Fruit fly (Drosophila melanogaster): ENCODE results near the gene CG3164.

Gene CG3164

DNA sequence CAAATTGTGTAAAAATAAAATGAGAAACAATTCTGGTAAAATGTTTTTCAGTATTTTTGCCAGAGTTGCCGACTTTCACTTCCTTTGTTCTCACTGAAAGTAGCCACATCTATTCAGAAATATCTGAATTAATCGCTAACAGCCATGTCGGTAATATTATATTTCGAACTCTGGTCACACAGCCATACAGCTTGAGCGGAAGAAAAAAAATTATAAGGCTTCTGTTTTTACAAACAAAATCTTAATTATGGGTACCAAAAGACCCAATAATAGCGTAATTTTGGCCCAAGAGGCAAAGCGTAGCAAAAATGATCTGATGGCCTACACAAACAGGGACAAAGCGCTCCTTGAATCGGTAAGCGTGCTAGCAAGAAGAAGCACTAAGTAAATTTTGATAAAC lies 25.4 kb upstream of the CG3164 start, which contains the start of gene CG3436 (continued):
- no peak for TF ChIP-seq lov (optimal IDR thresholded peaks at IDR 0.05)
- no peak for TF ChIP-seq lov (GFP tag; IDR thresholded peaks at IDR 0.05)
- no peak for TF ChIP-seq CrebB (tag; optimal IDR thresholded peaks at IDR 0.05)
- no peak for TF ChIP-seq al (GFP tag; IDR thresholded peaks at IDR 0.05)
- no peak for TF ChIP-seq Rfx (GFP tag; IDR thresholded peaks at IDR 0.05)
- TF ChIP-seq CG4360 (GFP tag; IDR thresholded peaks at IDR 0.05), result no peak
- TF ChIP-seq Six4 (GFP tag; optimal IDR thresholded peaks at IDR 0.05), result no peak
- TF ChIP-seq CG9727 (GFP tag; optimal IDR thresholded peaks at IDR 0.05), result no peak
- no peak for TF ChIP-seq onecut (GFP tag; IDR thresholded peaks at IDR 0.05)
- TF ChIP-seq dmrt99B (tag; optimal IDR thresholded peaks at IDR 0.05), result no peak
- TF ChIP-seq MBD-R2 (GFP tag; IDR thresholded peaks at IDR 0.05), result no peak
- peak; percentile 81; the same call in 2 of the 3 replicates for TF ChIP-seq CG7357 (GFP tag; IDR thresholded peaks at IDR 0.05)
- no peak for TF ChIP-seq ind (GFP tag; optimal IDR thresholded peaks at IDR 0.05)
- TF ChIP-seq CG13123 (GFP tag; optimal IDR thresholded peaks at IDR 0.05), result no peak
- no peak for TF ChIP-seq CG1233 (GFP tag; optimal IDR thresholded peaks at IDR 0.05)
- TF ChIP-seq ash1 (GFP tag; optimal IDR thresholded peaks at IDR 0.05), result no peak
- no peak for TF ChIP-seq knrl (GFP tag; IDR thresholded peaks at IDR 0.05; ENCODE audit: partially characterized antibody)
- TF ChIP-seq Dip3 (GFP tag; optimal IDR thresholded peaks at IDR 0.05), result no peak
- no peak for TF ChIP-seq caup (GFP tag; optimal IDR thresholded peaks at IDR 0.05; ENCODE audit: severe bottlenecking)
- TF ChIP-seq CG13296 (GFP tag; optimal IDR thresholded peaks at IDR 0.05), result peak; percentile 20
- TF ChIP-seq CG17802 (tag; optimal IDR thresholded peaks at IDR 0.05), result peak; percentile 33
- no peak for TF ChIP-seq Ravus (GFP tag; IDR thresholded peaks at IDR 0.05)
- no peak for TF ChIP-seq CG6272 (GFP tag; IDR thresholded peaks at IDR 0.05)
- TF ChIP-seq CG15479 (GFP tag; optimal IDR thresholded peaks at IDR 0.05), result no peak
- TF ChIP-seq CG18262 (tag; optimal IDR thresholded peaks at IDR 0.05), result no peak
- TF ChIP-seq ara (GFP tag; IDR thresholded peaks at IDR 0.05), result no peak
- no peak for TF ChIP-seq CG6765 (GFP tag; optimal IDR thresholded peaks at IDR 0.05)
- no peak for TF ChIP-seq NFAT (GFP tag; IDR thresholded peaks at IDR 0.05)
- TF ChIP-seq zfh2 (GFP tag; optimal IDR thresholded peaks at IDR 0.05), result no peak
- TF ChIP-seq Elba2 (GFP tag; optimal IDR thresholded peaks at IDR 0.05), result no peak
- no peak for TF ChIP-seq CG6791 (GFP tag; IDR thresholded peaks at IDR 0.05; ENCODE audit: partially characterized antibody)
- TF ChIP-seq CG15269 (tag; optimal IDR thresholded peaks at IDR 0.05), result no peak
- TF ChIP-seq CG1024 (GFP tag; IDR thresholded peaks at IDR 0.05), result no peak
- no peak for TF ChIP-seq otp (GFP tag; IDR thresholded peaks at IDR 0.05)
- TF ChIP-seq CG3065 (GFP tag; optimal IDR thresholded peaks at IDR 0.05), result no peak
- no peak for TF ChIP-seq B-H1 (GFP tag; IDR thresholded peaks at IDR 0.05)
- no peak for TF ChIP-seq CG3847 (GFP tag; IDR thresholded peaks at IDR 0.05)
- no peak for TF ChIP-seq CG12155 (GFP tag; optimal IDR thresholded peaks at IDR 0.05)

DNA sequence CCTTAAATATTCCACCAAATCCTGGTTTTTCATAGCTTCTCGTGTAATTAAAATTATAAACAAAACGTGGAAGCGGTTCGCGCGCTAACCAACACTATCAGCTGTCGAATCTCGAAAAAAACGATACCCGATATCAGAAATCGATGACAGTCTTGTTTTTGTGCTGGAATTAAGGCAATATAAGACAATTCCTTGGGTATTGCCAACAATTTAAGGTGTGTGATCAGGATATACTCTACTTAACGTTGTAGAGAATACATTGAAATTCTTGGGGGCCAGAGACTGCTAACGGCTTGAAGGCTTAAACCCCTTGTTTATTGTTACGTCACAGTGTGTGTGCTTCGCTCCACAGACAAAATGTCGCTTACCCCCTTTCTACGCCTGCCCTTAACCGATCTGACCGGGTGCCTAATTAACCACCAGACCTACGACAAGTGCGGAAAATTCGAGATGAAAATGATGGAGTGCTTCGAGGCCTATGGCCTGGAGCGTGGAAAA lies 24.7 kb upstream of the CG3164 start, which contains the start of gene Pus10:
Gene Pus10, minus strand, starts transcription at position 91 of the 498 bp plus-strand sequence.
- TF ChIP-seq CG12659 (GFP tag; optimal IDR thresholded peaks at IDR 0.05), result peak; percentile 25
- TF ChIP-seq dmrt99B (tag; optimal IDR thresholded peaks at IDR 0.05), result no peak
- TF ChIP-seq CG31388 (GFP tag; optimal IDR thresholded peaks at IDR 0.05), result no peak
- TF ChIP-seq Rx (GFP tag; IDR thresholded peaks at IDR 0.05), result no peak
- TF ChIP-seq Neu2 (GFP tag; optimal IDR thresholded peaks at IDR 0.05; ENCODE audit: borderline replicate concordance), result peak; percentile 8
- TF ChIP-seq CG18764 (GFP tag; optimal IDR thresholded peaks at IDR 0.05), result no peak
- TF ChIP-seq ash1 (GFP tag; optimal IDR thresholded peaks at IDR 0.05), result no peak
- TF ChIP-seq CG12155 (GFP tag; optimal IDR thresholded peaks at IDR 0.05), result peak; percentile 8
- TF ChIP-seq ato (GFP tag; IDR thresholded peaks at IDR 0.05; ENCODE audit: partially characterized antibody), result no peak
- TF ChIP-seq Mes4 (GFP tag; optimal IDR thresholded peaks at IDR 0.05), result no peak
- no peak for TF ChIP-seq CG12299 (tag; optimal IDR thresholded peaks at IDR 0.05)
- TF ChIP-seq E2f1 (GFP tag; IDR thresholded peaks at IDR 0.05), result no peak
- TF ChIP-seq Med (GFP tag), result peak; percentile 85
- no peak for TF ChIP-seq usp (GFP tag; optimal IDR thresholded peaks at IDR 0.05)
- TF ChIP-seq ftz-f1 (GFP tag; optimal IDR thresholded peaks at IDR 0.05), result no peak
- TF ChIP-seq Hr51 (GFP tag; optimal IDR thresholded peaks at IDR 0.05), result no peak
- TF ChIP-seq Myb (GFP tag; optimal IDR thresholded peaks at IDR 0.05), result peak; percentile 12
- TF ChIP-seq pzg (GFP tag; optimal IDR thresholded peaks at IDR 0.05), result peak; percentile 50
- peak; percentile 18 for TF ChIP-seq lilli (GFP tag; optimal IDR thresholded peaks at IDR 0.05)

Measured in whole organism, embryonic.